Worm (Caenorhabditis elegans) whole organism, L4 larva: Measurements from ENCODE around the gene col-184.

Source experiments
- ama-1 ChIP-seq: fragments of 150-350 bp; optimal IDR thresholded peaks from 2 replicates; lab custom pipeline; 2014; ENCODE audit warnings: inconsistent platforms, mixed read lengths
- dmd-8 ChIP-seq: fragments of 200-800 bp; sonication (Bioruptor generic); IDR thresholded peaks from 2 replicates; pipeline ENCODE4 v1.3.6; 2022; ENCODE audit warnings: missing genetic modification characterization, missing compliant biosample characterization
- lin-15B ChIP-seq: fragments of 150-350 bp; sonication (generic microtip); optimal IDR thresholded peaks from 3 replicates; lab custom pipeline; 2014; ENCODE audit warnings: missing biosample characterization, missing genetic modification characterization
- lir-3 ChIP-seq: sonication (generic microtip); optimal IDR thresholded peaks from 2 replicates; lab custom pipeline; 2016; ENCODE audit warnings: mild to moderate bottlenecking, missing genetic modification characterization, missing compliant biosample characterization
- lsy-2 ChIP-seq, 2 experiments: fragments of 150-350 bp in 1 of 2; sonication (generic microtip) in 1 of 2; optimal IDR thresholded peaks; 2 replicates each; lab custom pipeline; 2014 to 2017; ENCODE audit warnings: missing biosample characterization in 2 of 2, missing genetic modification characterization in 2 of 2
- skn-1 ChIP-seq: fragments of 150-350 bp; optimal IDR thresholded peaks from 2 replicates; lab custom pipeline; 2014; ENCODE audit warnings: missing biosample characterization, missing genetic modification characterization
- unc-62 ChIP-seq, 3 experiments: fragments of 150-350 bp in 1 of 3; sonication (generic microtip); optimal IDR thresholded peaks in 2 of 3; peaks in 1 of 3; 1 replicate in 1 of 3; 2 replicates in 2 of 3; lab custom pipeline; 2014 to 2017; ENCODE audit warnings: missing biosample characterization in 3 of 3, missing genetic modification characterization in 3 of 3, missing genetic modification reagents in 3 of 3, missing genotype in 1 of 3
- zag-1 ChIP-seq: fragments of 150-350 bp; optimal IDR thresholded peaks from 2 replicates; lab custom pipeline; 2014; ENCODE audit warnings: missing biosample characterization, missing genetic modification characterization
- ztf-11 ChIP-seq: fragments of 150-350 bp; optimal IDR thresholded peaks from 2 replicates; lab custom pipeline; 2014; ENCODE audit warnings: missing biosample characterization, missing genetic modification characterization

DNA sequence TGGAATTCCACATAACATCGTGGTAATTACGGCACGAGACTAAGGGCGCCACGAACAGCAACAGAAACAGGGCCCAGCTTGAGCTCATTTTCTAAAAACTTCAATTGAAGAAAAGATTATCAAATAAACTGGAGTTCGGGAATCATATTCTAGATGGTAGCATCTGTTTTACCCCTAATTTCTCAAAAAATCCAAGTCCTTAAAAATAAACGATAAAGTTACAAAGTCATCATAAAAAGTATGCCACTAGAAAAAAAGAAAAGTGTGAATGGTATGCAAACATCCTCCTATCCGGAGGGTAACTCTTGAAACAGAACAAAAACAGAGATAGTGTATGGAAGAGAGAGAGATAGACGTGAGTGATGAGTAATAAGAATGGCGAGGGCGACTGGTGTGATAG lies 8.1 kb downstream of the col-184 start, which contains the start of gene efn-3:
- TF ChIP-seq lin-15B (tag; lab: Kevin White, UChicago) (no peak), zag-1 (no peak), unc-62 (GFP tag; optimal IDR thresholded peaks at IDR 0.05 in 1 of 2; lab: Kevin White, UChicago) (no peak), unc-62 (tag; optimal IDR thresholded peaks at IDR 0.05; lab: Kevin White, UChicago) (no peak), ama-1 (lab: Kevin White, UChicago) (no peak), ztf-11 (tag; lab: Kevin White, UChicago) (no peak), lsy-2 (tag; optimal IDR thresholded peaks at IDR 0.05; lab: Kevin White, UChicago) (no peak), lir-3 (no peak), dmd-8 (GFP tag; lab: Robert Waterston, UW) (no peak), skn-1 (tag; lab: Kevin White, UChicago) (no peak)
